Fruit fly (Drosophila melanogaster) whole organism, wandering third instar larva: ENCODE measurements around the gene CG14613.

Experiments
- CrebA ChIP-seq: fragments of 200-800 bp; sonication (Bioruptor generic); optimal IDR thresholded peaks from 2 replicates; lab custom pipeline; 2016; ENCODE audit warnings: missing biosample characterization, mild to moderate bottlenecking, missing genetic modification characterization, borderline replicate concordance
- Hr83 ChIP-seq: fragments of 200-300 bp; sonication (Bioruptor generic); optimal IDR thresholded peaks from 2 replicates; lab custom pipeline; 2016; ENCODE audit warnings: missing biosample characterization, mild to moderate bottlenecking, missing genetic modification characterization, moderate library complexity; ENCODE audit not compliant: poor library complexity, severe bottlenecking
- OdsH ChIP-seq: fragments of 200-800 bp; sonication (Bioruptor generic); optimal IDR thresholded peaks from 2 replicates; lab custom pipeline; 2016; ENCODE audit warnings: missing biosample characterization, mild to moderate bottlenecking, missing genetic modification characterization
- br ChIP-seq: fragments of 200-800 bp; sonication (Bioruptor generic); optimal IDR thresholded peaks from 2 replicates; lab custom pipeline; 2016; ENCODE audit warnings: missing biosample characterization, missing genetic modification characterization
- brk ChIP-seq: fragments of 200-800 bp; sonication (Bioruptor generic); optimal IDR thresholded peaks from 2 replicates; lab custom pipeline; 2016; ENCODE audit warnings: missing biosample characterization, mild to moderate bottlenecking, missing genetic modification characterization
- dl ChIP-seq, 2 experiments: fragments of 175-275, 200-275 bp in 1 of 2; fragments of 200-275 bp in 1 of 2; sonication (Bioruptor generic); optimal IDR thresholded peaks; lab custom pipeline; 2018; ENCODE audit warnings: mild to moderate bottlenecking in 2 of 2, missing biosample characterization in 2 of 2, missing genetic modification characterization in 2 of 2, moderate library complexity in 2 of 2; ENCODE audit not compliant: partially characterized antibody in 2 of 2, insufficient read depth in 1 of 2
- fru ChIP-seq: fragments of 200-800 bp; sonication (Bioruptor generic); optimal IDR thresholded peaks from 3 replicates; lab custom pipeline; 2016; ENCODE audit warnings: missing biosample characterization, mild to moderate bottlenecking, missing genetic modification characterization
- h ChIP-seq: fragments of 200-800 bp; sonication (Bioruptor generic); optimal IDR thresholded peaks from 3 replicates; lab custom pipeline; 2016; ENCODE audit warnings: missing biosample characterization, mild to moderate bottlenecking, missing genetic modification characterization
- sage ChIP-seq: fragments of 200-800 bp; sonication (Bioruptor generic); optimal IDR thresholded peaks from 2 replicates; lab custom pipeline; 2016; ENCODE audit warnings: missing biosample characterization, mild to moderate bottlenecking, missing genetic modification characterization
- usp ChIP-seq: fragments of >200 bp; optimal IDR thresholded peaks from 2 replicates; lab custom pipeline; 2017; ENCODE audit warnings: missing biosample characterization, missing genetic modification characterization
- woc ChIP-seq: sonication (Bioruptor generic); optimal IDR thresholded peaks from 2 replicates; lab custom pipeline; 2016; ENCODE audit warnings: missing biosample characterization, mild to moderate bottlenecking, missing genetic modification characterization

dm6 chrX:22512071-22512470 is 40.2 kb upstream of the CG14613 start:
- no peak for TF ChIP-seq CrebA (GFP tag; lab: Kevin White, UChicago)
- TF ChIP-seq dl (GFP tag; optimal IDR thresholded peaks at IDR 0.05; lab: Kevin White, UChicago; ENCODE audit: insufficient read depth in 1 of 2, partially characterized antibody in 2 of 2) = no peak
- no peak for TF ChIP-seq br (GFP tag; lab: Kevin White, UChicago)
- TF ChIP-seq h = no peak
- TF ChIP-seq sage (GFP tag; lab: Kevin White, UChicago) = no peak
- no peak for TF ChIP-seq Hr83 (GFP tag; lab: Kevin White, UChicago)
- no peak for TF ChIP-seq OdsH (GFP tag; lab: Kevin White, UChicago)
- no peak for TF ChIP-seq usp (GFP tag; lab: Kevin White, UChicago)
- TF ChIP-seq fru = no peak
- TF ChIP-seq brk = no peak
- no peak for TF ChIP-seq woc (GFP tag; lab: Kevin White, UChicago)
